Worm (Caenorhabditis elegans) whole organism, late embryonic: ENCODE results near the gene F35C5.12.

ENCODE experiments used
- C08G9.2 ChIP-seq: sonication (generic microtip); optimal IDR thresholded peaks from 2 replicates; lab custom pipeline; 2016; ENCODE audit warnings: mild to moderate bottlenecking, missing genetic modification characterization, moderate library complexity, missing compliant biosample characterization
- F13H6.1 ChIP-seq: sonication (generic microtip); optimal IDR thresholded peaks from 2 replicates; lab custom pipeline; 2016; ENCODE audit warnings: missing genetic modification characterization, missing compliant biosample characterization
- K02D7.2 ChIP-seq: sonication (generic microtip); optimal IDR thresholded peaks from 2 replicates; lab custom pipeline; 2017; ENCODE audit warnings: mild to moderate bottlenecking, missing genetic modification characterization, missing compliant biosample characterization
- K09A11.1 ChIP-seq: sonication (generic microtip); optimal IDR thresholded peaks from 2 replicates; lab custom pipeline; 2017; ENCODE audit warnings: antibody characterized with exemption, mild to moderate bottlenecking, missing genetic modification characterization, missing compliant biosample characterization; ENCODE audit not compliant: insufficient read depth
- T23F11.4 ChIP-seq: fragments of 200-800 bp; sonication (Bioruptor generic); optimal IDR thresholded peaks from 2 replicates; lab custom pipeline; 2018; ENCODE audit warnings: mild to moderate bottlenecking, missing genetic modification characterization, missing compliant biosample characterization
- ahr-1 ChIP-seq: sonication (generic microtip); optimal IDR thresholded peaks from 2 replicates; lab custom pipeline; 2016; ENCODE audit warnings: missing genetic modification characterization, missing compliant biosample characterization
- ceh-18 ChIP-seq: sonication (generic microtip); optimal IDR thresholded peaks from 2 replicates; lab custom pipeline; 2016; ENCODE audit warnings: missing genetic modification characterization, missing compliant biosample characterization
- ceh-19 ChIP-seq: fragments of 200-800 bp; sonication (Bioruptor generic); optimal IDR thresholded peaks from 2 replicates; lab custom pipeline; 2018; ENCODE audit warnings: mild to moderate bottlenecking, missing genetic modification characterization, missing compliant biosample characterization
- ceh-30 ChIP-seq: fragments of 150-350 bp; optimal IDR thresholded peaks from 2 replicates; lab custom pipeline; 2014; ENCODE audit warnings: missing biosample characterization, missing genetic modification characterization
- ceh-31 ChIP-seq: sonication (generic microtip); optimal IDR thresholded peaks from 2 replicates; lab custom pipeline; 2016; ENCODE audit warnings: missing genetic modification characterization, missing compliant biosample characterization
- ceh-45 ChIP-seq: fragments of 200-800 bp; sonication (Bioruptor generic); IDR thresholded peaks from 2 replicates; pipeline ENCODE4 v1.3.6; 2022; ENCODE audit warnings: missing genetic modification reagents, missing genetic modification characterization, missing compliant biosample characterization
- ceh-48 ChIP-seq: sonication (generic microtip); optimal IDR thresholded peaks from 2 replicates; lab custom pipeline; 2016; ENCODE audit warnings: missing genetic modification characterization, inconsistent platforms, missing compliant biosample characterization
- ceh-6 ChIP-seq: fragments of 200-800 bp; sonication (Bioruptor generic); optimal IDR thresholded peaks from 2 replicates; lab custom pipeline; 2018; ENCODE audit warnings: mild to moderate bottlenecking, missing genetic modification characterization, missing compliant biosample characterization
- ceh-9 ChIP-seq: sonication (generic microtip); optimal IDR thresholded peaks from 2 replicates; lab custom pipeline; 2016; ENCODE audit warnings: mild to moderate bottlenecking, missing genetic modification characterization, inconsistent platforms, missing compliant biosample characterization
- che-1 ChIP-seq: sonication (generic microtip); optimal IDR thresholded peaks from 2 replicates; lab custom pipeline; 2016; ENCODE audit warnings: mild to moderate bottlenecking, missing genetic modification characterization, missing compliant biosample characterization
- dmd-4 ChIP-seq: sonication (generic microtip); optimal IDR thresholded peaks from 2 replicates; lab custom pipeline; 2016; ENCODE audit warnings: borderline replicate concordance, missing genetic modification characterization, missing compliant biosample characterization
- eyg-1 ChIP-seq: sonication (generic microtip); optimal IDR thresholded peaks from 2 replicates; lab custom pipeline; 2016; ENCODE audit warnings: missing genotype, missing genetic modification characterization, missing compliant biosample characterization
- fkh-10 ChIP-seq: fragments of 150-350 bp; optimal IDR thresholded peaks from 2 replicates; lab custom pipeline; 2014; ENCODE audit warnings: missing biosample characterization, missing genetic modification reagents, missing genetic modification characterization
- hlh-13 ChIP-seq: fragments of 200-800 bp; sonication (Bioruptor generic); optimal IDR thresholded peaks from 2 replicates; lab custom pipeline; 2018; ENCODE audit warnings: mild to moderate bottlenecking, missing genetic modification characterization, missing compliant biosample characterization
- hlh-30 ChIP-seq: sonication (generic microtip); optimal IDR thresholded peaks from 2 replicates; lab custom pipeline; 2017; ENCODE audit warnings: antibody characterized with exemption, missing genetic modification characterization, missing compliant biosample characterization; ENCODE audit not compliant: insufficient read depth
- hlh-8 ChIP-seq: sonication (generic microtip); optimal IDR thresholded peaks from 2 replicates; lab custom pipeline; 2016; ENCODE audit warnings: missing genotype, missing genetic modification characterization, missing compliant biosample characterization
- lim-6 ChIP-seq: sonication (generic microtip); optimal IDR thresholded peaks from 2 replicates; lab custom pipeline; 2016; ENCODE audit warnings: missing genetic modification characterization, missing compliant biosample characterization
- nfya-1 ChIP-seq: sonication (generic microtip); optimal IDR thresholded peaks from 2 replicates; lab custom pipeline; 2017; ENCODE audit warnings: missing genetic modification characterization, mild to moderate bottlenecking, missing compliant biosample characterization, antibody characterized with exemption, moderate library complexity
- nhr-11 ChIP-seq: fragments of 150-350 bp; optimal IDR thresholded peaks from 2 replicates; lab custom pipeline; 2014; ENCODE audit warnings: missing biosample characterization, missing genetic modification characterization
- nhr-232 ChIP-seq: sonication (generic microtip); optimal IDR thresholded peaks from 2 replicates; lab custom pipeline; 2016; ENCODE audit warnings: missing genetic modification characterization, missing compliant biosample characterization
- odd-2 ChIP-seq: sonication (generic microtip); optimal IDR thresholded peaks from 2 replicates; lab custom pipeline; 2017; ENCODE audit warnings: antibody characterized with exemption, mild to moderate bottlenecking, missing genetic modification characterization, missing compliant biosample characterization
- pat-9 ChIP-seq: fragments of 200-800 bp; sonication (Bioruptor generic); optimal IDR thresholded peaks from 2 replicates; lab custom pipeline; 2018; ENCODE audit warnings: mild to moderate bottlenecking, missing genetic modification characterization, moderate library complexity, missing compliant biosample characterization
- pax-1 ChIP-seq: fragments of 150-350 bp; optimal IDR thresholded peaks from 2 replicates; lab custom pipeline; 2014; ENCODE audit warnings: missing biosample characterization, missing genetic modification characterization
- pqm-1 ChIP-seq: sonication (generic microtip); optimal IDR thresholded peaks from 2 replicates; lab custom pipeline; 2016; ENCODE audit warnings: missing genetic modification characterization, missing compliant biosample characterization
- pros-1 ChIP-seq: fragments of 150-350 bp; optimal IDR thresholded peaks from 2 replicates; lab custom pipeline; 2014; ENCODE audit warnings: missing biosample characterization, missing genetic modification reagents, missing genetic modification characterization
- sdc-2 ChIP-seq: sonication (generic microtip); optimal IDR thresholded peaks from 2 replicates; lab custom pipeline; 2016; ENCODE audit warnings: missing genotype, missing genetic modification characterization, missing compliant biosample characterization
- tbx-2 ChIP-seq: sonication (generic microtip); optimal IDR thresholded peaks from 2 replicates; lab custom pipeline; 2016; ENCODE audit warnings: missing genetic modification characterization, missing compliant biosample characterization
- tbx-7 ChIP-seq: sonication (generic microtip); optimal IDR thresholded peaks from 2 replicates; lab custom pipeline; 2016; ENCODE audit warnings: missing genotype, missing genetic modification characterization, missing compliant biosample characterization
- unc-55 ChIP-seq: sonication (generic microtip); optimal IDR thresholded peaks from 2 replicates; lab custom pipeline; 2017; ENCODE audit warnings: missing biosample characterization, missing genetic modification reagents, missing genetic modification characterization
- unc-86 ChIP-seq: sonication (generic microtip); optimal IDR thresholded peaks from 2 replicates; lab custom pipeline; 2016; ENCODE audit warnings: missing genetic modification characterization, missing compliant biosample characterization

F35C5.12 gene

DNA sequence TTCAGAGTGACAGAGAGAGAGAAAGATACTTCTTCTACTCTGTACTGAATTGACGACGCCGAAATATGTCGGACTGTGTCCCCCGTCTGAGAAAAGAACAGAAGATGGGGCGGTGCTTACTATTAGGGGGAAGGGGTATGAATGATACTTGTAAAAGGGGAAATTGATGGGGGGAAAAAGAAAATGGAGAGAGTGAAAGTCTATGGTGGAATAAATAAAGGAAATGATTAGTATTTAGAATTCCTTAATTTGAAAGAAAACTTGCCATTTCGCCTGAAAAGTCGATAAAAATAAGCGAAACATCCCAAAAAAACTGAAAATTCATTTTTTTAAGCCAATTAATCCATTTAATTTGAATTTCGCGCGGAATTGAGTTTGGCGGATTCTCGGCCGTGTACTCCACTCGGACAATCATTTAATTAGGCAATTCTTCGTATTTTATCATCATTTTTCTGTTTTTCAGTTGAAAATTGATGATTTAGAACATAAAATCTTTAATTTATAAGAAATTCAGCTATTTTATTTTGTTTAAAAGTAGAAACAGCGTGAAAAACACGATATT lies at the start of gene F35C5.12:
Gene F35C5.12 (minus strand): TSS at position 51 of the 562 bp plus-strand sequence.
- TF ChIP-seq ceh-19: no peak
- peak; percentile 44 for TF ChIP-seq C08G9.2 (tag; lab: Kevin White, UChicago)
- peak; percentile 2 for TF ChIP-seq tbx-7 (tag; lab: Kevin White, UChicago)
- TF ChIP-seq tbx-2 (tag; lab: Kevin White, UChicago): no peak
- TF ChIP-seq hlh-13 (GFP tag; lab: Kevin White, UChicago): no peak
- no peak for TF ChIP-seq pax-1 (tag; lab: Kevin White, UChicago)
- TF ChIP-seq ceh-31: peak; percentile 34
- no peak for TF ChIP-seq ceh-30 (tag; lab: Kevin White, UChicago)

DNA sequence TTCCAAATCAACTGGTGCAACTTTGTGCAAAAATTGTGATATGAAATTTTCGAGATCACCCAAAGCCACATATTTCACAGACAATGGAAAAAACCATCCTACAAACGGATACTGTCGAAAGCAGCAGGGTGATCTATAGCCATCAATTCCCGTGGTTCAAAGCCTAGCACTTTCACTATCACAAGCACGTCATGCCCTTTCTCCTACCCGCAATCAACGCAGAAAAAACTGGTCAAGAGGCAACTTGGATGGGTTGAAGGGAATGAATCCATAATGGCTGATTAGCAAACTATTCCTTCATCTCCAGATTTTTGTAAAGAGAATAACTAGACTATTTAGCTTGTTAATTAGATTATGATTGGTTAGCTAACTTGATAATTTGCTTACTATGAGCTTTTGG lies 47.4 kb upstream of the F35C5.12 start:
- TF ChIP-seq nhr-11 (tag; lab: Kevin White, UChicago): no peak
- no peak for TF ChIP-seq unc-55 (GFP tag; lab: Kevin White, UChicago)
- no peak for TF ChIP-seq ceh-31
- TF ChIP-seq che-1 (tag; lab: Kevin White, UChicago): no peak
- no peak for TF ChIP-seq hlh-8
- no peak for TF ChIP-seq ceh-18 (tag; lab: Kevin White, UChicago)
- TF ChIP-seq F13H6.1 (tag; lab: Kevin White, UChicago): no peak
- TF ChIP-seq pqm-1 (tag; lab: Kevin White, UChicago): no peak
- TF ChIP-seq fkh-10: no peak
- no peak for TF ChIP-seq sdc-2 (tag; lab: Kevin White, UChicago)
- TF ChIP-seq nfya-1 (tag; lab: Kevin White, UChicago): no peak
- TF ChIP-seq ceh-48 (tag; lab: Kevin White, UChicago): no peak
- no peak for TF ChIP-seq C08G9.2 (tag; lab: Kevin White, UChicago)
- no peak for TF ChIP-seq pros-1 (tag; lab: Kevin White, UChicago)
- no peak for TF ChIP-seq pax-1 (tag; lab: Kevin White, UChicago)
- no peak for TF ChIP-seq K09A11.1 (tag; lab: Kevin White, UChicago)

DNA sequence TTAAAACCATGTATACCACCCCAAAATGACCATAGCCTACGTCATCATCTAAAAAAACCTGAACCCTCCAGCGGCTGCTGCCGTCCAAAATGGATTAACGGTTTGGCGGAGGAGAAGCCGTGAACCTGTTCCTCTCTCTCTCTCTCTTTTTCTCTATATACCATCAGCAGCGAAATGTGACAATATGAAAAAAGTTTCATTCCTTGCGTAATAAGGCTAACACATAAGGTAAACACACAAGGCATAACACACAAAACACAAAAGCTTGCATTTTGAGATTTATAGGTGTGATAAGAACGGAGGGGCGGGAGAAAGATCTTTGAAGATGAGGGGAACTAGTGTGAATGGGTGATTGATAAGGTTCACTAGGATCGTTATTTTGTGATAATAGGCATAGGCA lies 46.9 kb upstream of the F35C5.12 start:
- TF ChIP-seq tbx-2 (tag; lab: Kevin White, UChicago) (no peak), ahr-1 (tag; lab: Kevin White, UChicago) (no peak), unc-86 (tag; lab: Kevin White, UChicago) (no peak), nhr-232 (no peak), ceh-48 (tag; lab: Kevin White, UChicago) (no peak), pax-1 (tag; lab: Kevin White, UChicago) (no peak), nfya-1 (tag; lab: Kevin White, UChicago) (no peak), dmd-4 (tag; lab: Kevin White, UChicago) (no peak), ceh-9 (tag; lab: Kevin White, UChicago) (no peak)

DNA sequence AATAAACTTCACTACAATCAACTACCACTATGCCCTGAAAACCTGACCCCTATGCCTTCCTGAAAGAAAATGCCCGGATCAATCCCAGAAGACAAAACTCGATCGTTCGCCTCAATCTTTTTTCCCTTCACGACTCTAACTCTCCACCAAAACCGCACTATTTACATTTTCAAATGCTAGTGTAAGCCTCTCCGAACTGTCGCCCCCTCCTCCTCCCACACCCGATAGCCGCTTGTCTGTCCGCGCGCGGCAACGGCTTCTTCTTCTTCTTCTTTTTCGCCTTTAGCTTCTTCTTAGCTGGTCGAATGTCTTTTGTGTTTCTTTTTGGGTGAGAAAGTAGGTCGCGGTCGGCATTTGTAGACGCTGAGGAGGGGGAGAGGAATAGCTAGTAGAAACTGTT lies 45.8 kb upstream of the F35C5.12 start:
- TF ChIP-seq ceh-45 (GFP tag; lab: Robert Waterston, UW) (no peak), nhr-11 (tag; lab: Kevin White, UChicago) (no peak), odd-2 (tag; lab: Kevin White, UChicago) (no peak), eyg-1 (tag; lab: Kevin White, UChicago) (no peak), F13H6.1 (tag; lab: Kevin White, UChicago) (no peak), nfya-1 (tag; lab: Kevin White, UChicago) (no peak), ceh-48 (tag; lab: Kevin White, UChicago) (no peak), pat-9 (tag; lab: Kevin White, UChicago) (no peak), T23F11.4 (GFP tag; lab: Kevin White, UChicago) (no peak), lim-6 (tag; lab: Kevin White, UChicago) (no peak), hlh-30 (no peak)

DNA sequence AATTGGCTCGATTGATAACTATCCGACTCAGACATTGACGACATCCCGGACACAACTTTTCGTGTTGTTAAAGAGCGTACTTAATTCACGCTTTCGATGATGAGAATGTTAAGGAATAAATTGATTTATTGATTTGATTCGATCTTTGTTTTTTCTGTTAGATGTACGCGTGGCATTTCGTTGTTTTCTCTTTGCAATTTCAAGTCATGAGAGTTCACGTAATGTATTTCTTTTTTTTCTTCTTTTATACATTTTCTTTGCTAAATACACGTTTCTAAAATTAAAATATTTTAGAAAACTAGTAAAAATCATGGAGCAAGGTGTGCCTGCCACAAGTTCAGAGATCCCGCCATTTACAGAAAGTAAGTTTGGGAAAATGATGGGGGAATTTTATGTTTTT lies 40.3 kb upstream of the F35C5.12 start, which contains the start of the genes Y38F1A.1 and Y38F1A.2:
Gene Y38F1A.1 (minus strand): TSS at position 101 of the 400 bp plus-strand sequence.
Gene Y38F1A.2 (plus strand): TSS at position 289 of the 400 bp plus-strand sequence.
- TF ChIP-seq ceh-6 (GFP tag; lab: Kevin White, UChicago) (no peak), K02D7.2 (tag; lab: Kevin White, UChicago) (no peak), ahr-1 (tag; lab: Kevin White, UChicago) (no peak), nhr-232 (no peak), tbx-2 (tag; lab: Kevin White, UChicago) (no peak)
